Fruit fly (Drosophila melanogaster) whole organism, embryonic: Measurements from ENCODE around the gene CG13403.
A peak's percentile ranks its signal among the peaks of the same experiment; 100 is the strongest.

Source experiments
- CG10267 ChIP-seq: fragments of 200-800 bp; sonication (Bioruptor generic); optimal IDR thresholded peaks from 2 replicates; lab custom pipeline; 2018; ENCODE audit warnings: missing biosample characterization, mild to moderate bottlenecking, missing genetic modification characterization, moderate library complexity
- CG10321 ChIP-seq: fragments of 200-800 bp; sonication (Bioruptor generic); IDR thresholded peaks from 2 replicates; pipeline ENCODE4 v1.3.6; 2022; ENCODE audit warnings: missing biosample characterization, missing genetic modification characterization
- CG10654 ChIP-seq: fragments of 200-800 bp; sonication (Bioruptor generic); optimal IDR thresholded peaks from 2 replicates; lab custom pipeline; 2016; ENCODE audit warnings: missing biosample characterization, missing genetic modification characterization
- CG11696 ChIP-seq: fragments of 200-800 bp; sonication (Bioruptor generic); IDR thresholded peaks from 2 replicates; pipeline ENCODE4 v1.3.6; 2022; ENCODE audit warnings: missing biosample characterization, missing genetic modification characterization
- CG12219 ChIP-seq: fragments of 200-800 bp; sonication (Bioruptor generic); optimal IDR thresholded peaks from 3 replicates; lab custom pipeline; 2018; ENCODE audit warnings: missing biosample characterization, mild to moderate bottlenecking, missing genetic modification characterization
- CG12299 ChIP-seq: fragments of 200-800 bp; sonication (Bioruptor generic); optimal IDR thresholded peaks from 2 replicates; lab custom pipeline; 2018; ENCODE audit warnings: missing biosample characterization, mild to moderate bottlenecking, missing genetic modification characterization
- CG12942 ChIP-seq: fragments of 200-800 bp; sonication (Bioruptor generic); optimal IDR thresholded peaks from 3 replicates; lab custom pipeline; 2016; ENCODE audit warnings: missing biosample characterization, missing genetic modification characterization
- CG14014 ChIP-seq: fragments of 200-800 bp; sonication (Bioruptor generic); IDR thresholded peaks from 2 replicates; pipeline ENCODE4 v1.3.6; 2022; ENCODE audit warnings: missing biosample characterization, missing genetic modification characterization
- CG14667 ChIP-seq: fragments of 200-800 bp; sonication (Bioruptor generic); IDR thresholded peaks from 2 replicates; pipeline ENCODE4 v1.3.6; 2022; ENCODE audit warnings: missing biosample characterization, missing genetic modification characterization
- CG14860 ChIP-seq: fragments of 200-800 bp; sonication (Bioruptor generic); IDR thresholded peaks from 3 replicates; pipeline ENCODE4 v1.3.6; 2022; ENCODE audit warnings: missing biosample characterization, missing genetic modification characterization; ENCODE audit not compliant: partially characterized antibody
- CG18262 ChIP-seq: fragments of 200-800 bp; optimal IDR thresholded peaks from 3 replicates; lab custom pipeline; 2019; ENCODE audit warnings: missing biosample characterization, mild to moderate bottlenecking, missing genetic modification characterization, moderate library complexity
- CG18476 ChIP-seq: fragments of 200-800 bp; sonication (Bioruptor generic); optimal IDR thresholded peaks from 2 replicates; lab custom pipeline; 2016; ENCODE audit warnings: missing biosample characterization, mild to moderate bottlenecking, missing genetic modification characterization
- CG3065 ChIP-seq: fragments of 200-800 bp; sonication (Bioruptor generic); optimal IDR thresholded peaks from 2 replicates; lab custom pipeline; 2016; ENCODE audit warnings: missing biosample characterization, missing genetic modification characterization
- CG3163 ChIP-seq: fragments of 200-800 bp; sonication (Bioruptor generic); optimal IDR thresholded peaks from 3 replicates; lab custom pipeline; 2016; ENCODE audit warnings: missing biosample characterization, missing genetic modification characterization
- CG32767 ChIP-seq: fragments of 200-800 bp; sonication (Bioruptor generic); IDR thresholded peaks from 2 replicates; pipeline ENCODE4 v1.3.6; 2022; ENCODE audit warnings: missing biosample characterization, missing genetic modification characterization
- CG3726 ChIP-seq: fragments of 200-800 bp; sonication (Bioruptor generic); IDR thresholded peaks from 3 replicates; pipeline ENCODE4, ENCODE4 v1.3.6; 2022; ENCODE audit warnings: missing biosample characterization, missing genetic modification characterization
- CG42726 ChIP-seq: fragments of 200-800 bp; sonication (Bioruptor generic); IDR thresholded peaks from 2 replicates; pipeline ENCODE4 v1.3.6; 2022; ENCODE audit warnings: missing biosample characterization, missing genetic modification characterization; ENCODE audit not compliant: partially characterized antibody
- CG7271 ChIP-seq: fragments of 200-800 bp; sonication (Bioruptor generic); optimal IDR thresholded peaks from 2 replicates; lab custom pipeline; 2018; ENCODE audit warnings: missing biosample characterization, mild to moderate bottlenecking, missing genetic modification characterization, moderate library complexity
- CG8089 ChIP-seq: fragments of 200-800 bp; sonication (Bioruptor generic); optimal IDR thresholded peaks from 3 replicates; lab custom pipeline; 2016; ENCODE audit warnings: missing biosample characterization, missing genetic modification characterization
- CG8924 ChIP-seq: fragments of 200-800 bp; optimal IDR thresholded peaks from 3 replicates; lab custom pipeline; 2019; ENCODE audit warnings: missing biosample characterization, mild to moderate bottlenecking, missing genetic modification characterization, moderate library complexity
- CG8944 ChIP-seq: fragments of 200-800 bp; sonication (Bioruptor generic); optimal IDR thresholded peaks from 3 replicates; lab custom pipeline; 2016; ENCODE audit warnings: missing biosample characterization, missing genetic modification characterization
- CG9797 ChIP-seq: fragments of 200-800 bp; sonication (Bioruptor generic); optimal IDR thresholded peaks from 3 replicates; lab custom pipeline; 2018; ENCODE audit warnings: missing biosample characterization, mild to moderate bottlenecking, missing genetic modification characterization
- CG9817 ChIP-seq: fragments of 200-800 bp; sonication (Bioruptor generic); optimal IDR thresholded peaks from 2 replicates; lab custom pipeline; 2018; ENCODE audit warnings: missing biosample characterization, mild to moderate bottlenecking, missing genetic modification characterization, moderate library complexity
- Ets65A ChIP-seq: fragments of 200-800 bp; sonication (Bioruptor generic); peaks from one replicate; lab custom pipeline; 2016; ENCODE audit warnings: missing biosample characterization, missing genetic modification characterization
- Gug ChIP-seq: fragments of 200-800 bp; sonication (Bioruptor generic); IDR thresholded peaks from 4 replicates; pipeline ENCODE4 v1.3.6; 2022; ENCODE audit warnings: missing biosample characterization, missing genetic modification characterization
- HLH54F ChIP-seq: fragments of 200-800 bp; sonication (Bioruptor generic); optimal IDR thresholded peaks from 3 replicates; lab custom pipeline; 2016; ENCODE audit warnings: missing biosample characterization, missing genetic modification characterization
- NC2α ChIP-seq: fragments of 200-800 bp; sonication (Bioruptor generic); optimal IDR thresholded peaks from 2 replicates; lab custom pipeline; 2016; ENCODE audit warnings: missing biosample characterization, missing genetic modification characterization
- Nf-YA ChIP-seq: fragments of 200-800 bp; sonication (Bioruptor generic); IDR thresholded peaks from 2 replicates; pipeline ENCODE4 v1.3.6; 2022; ENCODE audit warnings: missing biosample characterization, missing genetic modification characterization
- Oaz ChIP-seq: fragments of 200-800 bp; sonication (Bioruptor generic); IDR thresholded peaks from 2 replicates; pipeline ENCODE4 v1.3.6; 2022; ENCODE audit warnings: missing biosample characterization, missing genetic modification characterization
- Opbp ChIP-seq: fragments of 200-800 bp; sonication (Bioruptor generic); IDR thresholded peaks from 3 replicates; pipeline ENCODE4 v1.3.6; 2022; ENCODE audit warnings: missing biosample characterization, missing genetic modification characterization; ENCODE audit not compliant: partially characterized antibody
- Pdp1 ChIP-seq, 2 experiments: fragments of 200-800 bp; sonication (Bioruptor generic); optimal IDR thresholded peaks; 3 replicates each; lab custom pipeline; 2016; ENCODE audit warnings: missing biosample characterization in 2 of 2, missing genetic modification characterization in 2 of 2, mild to moderate bottlenecking in 1 of 2, moderate library complexity in 1 of 2
- Sox102F ChIP-seq: fragments of 200-800 bp; sonication (Bioruptor generic); optimal IDR thresholded peaks from 2 replicates; lab custom pipeline; 2018; ENCODE audit warnings: missing biosample characterization, mild to moderate bottlenecking, missing genetic modification characterization, moderate library complexity
- Sry-β ChIP-seq: fragments of 200-800 bp; sonication (Bioruptor generic); optimal IDR thresholded peaks from 2 replicates; lab custom pipeline; 2018; ENCODE audit warnings: missing biosample characterization, mild to moderate bottlenecking, missing genetic modification characterization, moderate library complexity
- ap ChIP-seq: fragments of 200-800 bp; sonication (Bioruptor generic); IDR thresholded peaks from 2 replicates; pipeline ENCODE4 v1.3.6; 2022; ENCODE audit warnings: missing biosample characterization, missing genetic modification characterization
- caup ChIP-seq: fragments of 200-800 bp; sonication (Bioruptor generic); optimal IDR thresholded peaks from 3 replicates; lab custom pipeline; 2017; ENCODE audit warnings: missing biosample characterization, mild to moderate bottlenecking, missing genetic modification characterization, moderate library complexity; ENCODE audit not compliant: severe bottlenecking
- dmrt11E ChIP-seq: fragments of 200-800 bp; sonication (Bioruptor generic); optimal IDR thresholded peaks from 3 replicates; lab custom pipeline; 2018; ENCODE audit warnings: missing biosample characterization, mild to moderate bottlenecking, missing genetic modification characterization, moderate library complexity
- gce ChIP-seq: fragments of 200-800 bp; sonication (Bioruptor generic); IDR thresholded peaks from 3 replicates; pipeline ENCODE4 v1.3.6; 2022; ENCODE audit warnings: missing biosample characterization, missing genetic modification characterization
- grn ChIP-seq: fragments of 200-800 bp; sonication (Bioruptor generic); optimal IDR thresholded peaks from 3 replicates; lab custom pipeline; 2017; ENCODE audit warnings: missing biosample characterization, missing genetic modification characterization
- lbe ChIP-seq: fragments of 200-800 bp; sonication (Bioruptor generic); optimal IDR thresholded peaks from 2 replicates; lab custom pipeline; 2016; ENCODE audit warnings: missing biosample characterization, mild to moderate bottlenecking, missing genetic modification characterization
- otp ChIP-seq: fragments of 200-800 bp; sonication (Bioruptor generic); IDR thresholded peaks from 3 replicates; pipeline ENCODE4, ENCODE4 v1.3.6; 2022; ENCODE audit warnings: missing biosample characterization, missing genetic modification characterization
- peb ChIP-seq: fragments of 200-800 bp; sonication (Bioruptor generic); IDR thresholded peaks from 2 replicates; pipeline ENCODE4 v1.3.6; 2022; ENCODE audit warnings: missing biosample characterization, missing genetic modification characterization
- pfk ChIP-seq: fragments of 200-800 bp; sonication (Bioruptor generic); optimal IDR thresholded peaks from 2 replicates; lab custom pipeline; 2018; ENCODE audit warnings: missing biosample characterization, mild to moderate bottlenecking, missing genetic modification characterization, moderate library complexity
- pum ChIP-seq: fragments of 200-800 bp; sonication (Bioruptor generic); optimal IDR thresholded peaks from 2 replicates; lab custom pipeline; 2016; ENCODE audit warnings: missing biosample characterization, missing genetic modification characterization
- repo ChIP-seq: fragments of 200-800 bp; sonication (Bioruptor generic); optimal IDR thresholded peaks from 2 replicates; lab custom pipeline; 2016; ENCODE audit warnings: missing biosample characterization, missing genetic modification characterization
- rib ChIP-seq: fragments of 200-800 bp; sonication (Bioruptor generic); IDR thresholded peaks from 2 replicates; pipeline ENCODE4 v1.3.6; 2022; ENCODE audit warnings: missing biosample characterization, missing genetic modification characterization
- slp2 ChIP-seq: fragments of 200-800 bp; sonication (Bioruptor generic); optimal IDR thresholded peaks from 2 replicates; lab custom pipeline; 2016; ENCODE audit warnings: missing biosample characterization, missing genetic modification characterization
- sna ChIP-seq: fragments of 200-800 bp; sonication (Bioruptor generic); IDR thresholded peaks from 2 replicates; pipeline ENCODE4 v1.3.6; 2022; ENCODE audit warnings: missing biosample characterization, missing genetic modification characterization; ENCODE audit not compliant: partially characterized antibody
- tx ChIP-seq: fragments of 200-800 bp; sonication (Bioruptor generic); optimal IDR thresholded peaks from 2 replicates; lab custom pipeline; 2016; ENCODE audit warnings: missing biosample characterization, missing genetic modification characterization
- wek ChIP-seq: fragments of 200-800 bp; sonication (Bioruptor generic); optimal IDR thresholded peaks from 3 replicates; lab custom pipeline; 2018; ENCODE audit warnings: missing biosample characterization, mild to moderate bottlenecking, missing genetic modification characterization, moderate library complexity

CG13403 gene

dm6 chrX:14208426-14209208 lies 16.8 kb upstream of the CG13403 start (continued):
- TF ChIP-seq sna (GFP tag; lab: Robert Waterston, UW) (no peak), CG8944 (GFP tag; lab: Kevin White, UChicago) (no peak), CG9817 (no peak), CG12219 (GFP tag; lab: Kevin White, UChicago) (peak; percentile 68), gce (GFP tag; lab: Robert Waterston, UW) (peak; percentile 73; the same call in 1 of the 3 replicates), wek (no peak), CG10654 (GFP tag; lab: Kevin White, UChicago) (peak; percentile 34), CG18476 (GFP tag; lab: Kevin White, UChicago) (peak; percentile 48), Pdp1 (GFP tag; optimal IDR thresholded peaks at IDR 0.05; lab: Kevin White, UChicago) (peak; percentile 34 to 41), CG7271 (peak; percentile 70), CG42726 (GFP tag; lab: Robert Waterston, UW) (no peak), CG3163 (GFP tag; lab: Kevin White, UChicago) (peak; percentile 30), CG3726 (GFP tag; lab: Robert Waterston, UW) (no peak), grn (GFP tag; lab: Kevin White, UChicago) (peak; percentile 83), CG8089 (GFP tag; lab: Kevin White, UChicago) (peak; percentile 39), slp2 (GFP tag; lab: Kevin White, UChicago) (peak; percentile 31), Sox102F (peak; percentile 62), Nf-YA (GFP tag; lab: Robert Waterston, UW) (peak; percentile 44; the same call in 1 of the 2 replicates), caup (GFP tag; lab: Kevin White, UChicago) (no peak), CG10321 (no peak), ap (GFP tag; lab: Robert Waterston, UW) (peak; percentile 58; the same call in 1 of the 2 replicates), CG3065 (GFP tag; lab: Kevin White, UChicago) (no peak), CG14014 (GFP tag; lab: Robert Waterston, UW) (peak; percentile 58; the same call in 1 of the 2 replicates), CG10267 (tag; lab: Kevin White, UChicago) (peak; percentile 70), pum (GFP tag; lab: Kevin White, UChicago) (peak; percentile 46), rib (no peak), NC2α (no peak), Ets65A (GFP tag; lab: Kevin White, UChicago) (peak; percentile 70), pfk (GFP tag; lab: Kevin White, UChicago) (no peak), lbe (GFP tag; lab: Kevin White, UChicago) (no peak), otp (peak; percentile 59; the same call in 2 of the 3 replicates), HLH54F (GFP tag; lab: Kevin White, UChicago) (no peak), tx (GFP tag; lab: Kevin White, UChicago) (no peak), Opbp (no peak), CG18262 (peak; percentile 67), peb (no peak), dmrt11E (tag; lab: Kevin White, UChicago) (peak; percentile 71), CG8924 (tag; lab: Kevin White, UChicago) (peak; percentile 46), Gug (GFP tag; lab: Robert Waterston, UW) (no peak), CG14860 (no peak), Sry-β (GFP tag; lab: Kevin White, UChicago) (peak; percentile 9), CG9797 (GFP tag; lab: Kevin White, UChicago) (no peak), CG12942 (GFP tag; lab: Kevin White, UChicago) (no peak), CG11696 (GFP tag; lab: Robert Waterston, UW) (peak; percentile 94), Oaz (GFP tag; lab: Robert Waterston, UW) (no peak), CG32767 (GFP tag; lab: Robert Waterston, UW) (peak; percentile 61; the same call in 1 of the 2 replicates), repo (GFP tag; lab: Kevin White, UChicago) (no peak), CG12299 (no peak), CG14667 (GFP tag; lab: Robert Waterston, UW) (no peak)
